Fruit fly (Drosophila melanogaster) whole organism, prepupa: ENCODE data around the gene Spps.

Experiments used
- Blimp-1 ChIP-seq: fragments of 200-800 bp; sonication (Bioruptor generic); optimal IDR thresholded peaks from 3 replicates; lab custom pipeline; 2017; ENCODE audit warnings: missing biosample characterization, missing genetic modification characterization, mild to moderate bottlenecking, moderate library complexity, missing genetic modification reagents
- CG10631 ChIP-seq: fragments of 200-800 bp; sonication (Bioruptor generic); optimal IDR thresholded peaks from 2 replicates; lab custom pipeline; 2016; ENCODE audit warnings: missing biosample characterization, missing genetic modification characterization
- CG10669 ChIP-seq: fragments of 200-800 bp; sonication (Bioruptor generic); optimal IDR thresholded peaks from 3 replicates; lab custom pipeline; 2018; ENCODE audit warnings: missing biosample characterization, mild to moderate bottlenecking, missing genetic modification characterization, moderate library complexity
- CG11294 ChIP-seq: fragments of 200-800 bp; sonication (Bioruptor generic); IDR thresholded peaks from 2 replicates; pipeline ENCODE4 v1.3.6; 2022; ENCODE audit warnings: missing biosample characterization, missing genetic modification characterization
- CG11902 ChIP-seq: fragments of 200-800 bp; sonication (Bioruptor generic); optimal IDR thresholded peaks from 3 replicates; lab custom pipeline; 2016; ENCODE audit warnings: missing biosample characterization, missing genetic modification characterization
- CG15336 ChIP-seq: fragments of 200-800 bp; sonication (Bioruptor generic); IDR thresholded peaks from 2 replicates; pipeline ENCODE4 v1.3.6; 2022; ENCODE audit warnings: missing biosample characterization, missing genetic modification characterization
- CG1621 ChIP-seq: fragments of 200-800 bp; sonication (Bioruptor generic); optimal IDR thresholded peaks from 3 replicates; lab custom pipeline; 2018; ENCODE audit warnings: missing biosample characterization, mild to moderate bottlenecking, missing genetic modification characterization
- CG16779 ChIP-seq: fragments of 200-800 bp; sonication (Bioruptor generic); optimal IDR thresholded peaks from 3 replicates; lab custom pipeline; 2017; ENCODE audit warnings: missing biosample characterization, mild to moderate bottlenecking, missing genetic modification characterization
- CG3032 ChIP-seq: fragments of 200-800 bp; optimal IDR thresholded peaks from 2 replicates; lab custom pipeline; 2019; ENCODE audit warnings: missing biosample characterization, mild to moderate bottlenecking, missing genetic modification characterization, moderate library complexity
- CG31627 ChIP-seq: fragments of 200-800 bp; sonication (Bioruptor generic); optimal IDR thresholded peaks from 3 replicates; lab custom pipeline; 2016; ENCODE audit warnings: missing biosample characterization, missing genetic modification characterization
- CG32006 ChIP-seq: fragments of 200-800 bp; sonication (Bioruptor generic); optimal IDR thresholded peaks from 3 replicates; lab custom pipeline; 2017; ENCODE audit warnings: missing biosample characterization, mild to moderate bottlenecking, missing genetic modification characterization
- CG34406 ChIP-seq: fragments of 200-800 bp; sonication (Bioruptor generic); optimal IDR thresholded peaks from 3 replicates; lab custom pipeline; 2016; ENCODE audit warnings: missing biosample characterization, missing genetic modification characterization
- CG4318 ChIP-seq: fragments of 200-800 bp; sonication (Bioruptor generic); optimal IDR thresholded peaks from 3 replicates; lab custom pipeline; 2017; ENCODE audit warnings: missing biosample characterization, mild to moderate bottlenecking, missing genetic modification characterization
- CG6163 ChIP-seq: fragments of 200-800 bp; sonication (Bioruptor generic); IDR thresholded peaks from 3 replicates; pipeline ENCODE4 v1.3.6; 2022; ENCODE audit warnings: missing biosample characterization, missing genetic modification characterization
- CG6276 ChIP-seq: fragments of 200-800 bp; sonication (Bioruptor generic); optimal IDR thresholded peaks from 2 replicates; lab custom pipeline; 2017; ENCODE audit warnings: missing biosample characterization, mild to moderate bottlenecking, missing genetic modification characterization
- CG6792 ChIP-seq: fragments of 200-800 bp; sonication (Bioruptor generic); optimal IDR thresholded peaks from 3 replicates; lab custom pipeline; 2016; ENCODE audit warnings: missing biosample characterization, missing genetic modification characterization
- CG6808 ChIP-seq: fragments of 200-800 bp; sonication (Bioruptor generic); optimal IDR thresholded peaks from 3 replicates; lab custom pipeline; 2017; ENCODE audit warnings: missing biosample characterization, missing genetic modification characterization, mild to moderate bottlenecking, moderate library complexity, missing genetic modification reagents
- CG6854 ChIP-seq: fragments of 200-800 bp; sonication (Bioruptor generic); optimal IDR thresholded peaks from 2 replicates; lab custom pipeline; 2017; ENCODE audit warnings: missing biosample characterization, mild to moderate bottlenecking, missing genetic modification characterization
- CG7368 ChIP-seq: fragments of 200-800 bp; sonication (Bioruptor generic); optimal IDR thresholded peaks from 3 replicates; lab custom pipeline; 2016; ENCODE audit warnings: missing biosample characterization, missing genetic modification characterization
- CG8119 ChIP-seq: fragments of 200-800 bp; sonication (Bioruptor generic); IDR thresholded peaks from 3 replicates; pipeline ENCODE4 v1.3.6; 2022; ENCODE audit warnings: missing biosample characterization, missing genetic modification characterization
- CG8319 ChIP-seq: fragments of 200-800 bp; sonication (Bioruptor generic); optimal IDR thresholded peaks from 3 replicates; lab custom pipeline; 2016; ENCODE audit warnings: missing biosample characterization, missing genetic modification characterization
- CG8632 ChIP-seq: fragments of 200-800 bp; sonication (Bioruptor generic); optimal IDR thresholded peaks from 3 replicates; lab custom pipeline; 2016; ENCODE audit warnings: missing biosample characterization, missing genetic modification characterization
- CG9139 ChIP-seq: fragments of 200-800 bp; sonication (Bioruptor generic); optimal IDR thresholded peaks from 3 replicates; lab custom pipeline; 2017; ENCODE audit warnings: missing biosample characterization, mild to moderate bottlenecking, missing genetic modification characterization
- Eip93F ChIP-seq: fragments of 200-800 bp; sonication (Bioruptor generic); optimal IDR thresholded peaks from 2 replicates; lab custom pipeline; 2016; ENCODE audit warnings: missing biosample characterization, mild to moderate bottlenecking, missing genetic modification characterization
- Ets21C ChIP-seq: fragments of 200-800 bp; sonication (Bioruptor generic); optimal IDR thresholded peaks from 3 replicates; lab custom pipeline; 2016; ENCODE audit warnings: missing biosample characterization, missing genetic modification characterization
- Ets96B ChIP-seq: fragments of 200-800 bp; optimal IDR thresholded peaks from 2 replicates; lab custom pipeline; 2019; ENCODE audit warnings: missing biosample characterization, mild to moderate bottlenecking, missing genetic modification characterization, moderate library complexity
- Gug ChIP-seq: fragments of 200-800 bp; sonication (Bioruptor generic); IDR thresholded peaks from 2 replicates; pipeline ENCODE4 v1.3.6; 2022; ENCODE audit warnings: missing biosample characterization, missing genetic modification characterization
- Hr39 ChIP-seq: fragments of 200-800 bp; sonication (Bioruptor generic); optimal IDR thresholded peaks from 2 replicates; lab custom pipeline; 2016; ENCODE audit warnings: missing biosample characterization, missing genetic modification characterization
- Hr4 ChIP-seq: fragments of 200-800 bp; sonication (Bioruptor generic); optimal IDR thresholded peaks from 3 replicates; lab custom pipeline; 2016; ENCODE audit warnings: missing biosample characterization, missing genetic modification characterization
- Lpt ChIP-seq: fragments of 200-800 bp; sonication (Bioruptor generic); optimal IDR thresholded peaks from 3 replicates; lab custom pipeline; 2016; ENCODE audit warnings: missing biosample characterization, missing genetic modification characterization
- Met ChIP-seq: fragments of 200-800 bp; sonication (Bioruptor generic); optimal IDR thresholded peaks from 3 replicates; lab custom pipeline; 2016; ENCODE audit warnings: missing biosample characterization, missing genetic modification characterization
- OdsH ChIP-seq: fragments of 200-800 bp; sonication (Bioruptor generic); optimal IDR thresholded peaks from 3 replicates; lab custom pipeline; 2016; ENCODE audit warnings: missing biosample characterization, missing genetic modification characterization
- Smox ChIP-seq: fragments of 200-800 bp; sonication (Bioruptor generic); optimal IDR thresholded peaks from 3 replicates; lab custom pipeline; 2016; ENCODE audit warnings: missing biosample characterization, missing genetic modification characterization
- Sox14 ChIP-seq: fragments of 200-800 bp; sonication (Bioruptor generic); optimal IDR thresholded peaks from 3 replicates; lab custom pipeline; 2016; ENCODE audit warnings: missing biosample characterization, missing genetic modification characterization
- achi ChIP-seq: fragments of 200-800 bp; sonication (Bioruptor generic); optimal IDR thresholded peaks from 3 replicates; lab custom pipeline; 2016; ENCODE audit warnings: missing biosample characterization, missing genetic modification characterization
- acj6 ChIP-seq: fragments of 200-800 bp; sonication (Bioruptor generic); optimal IDR thresholded peaks from 3 replicates; lab custom pipeline; 2016; ENCODE audit warnings: missing biosample characterization, missing genetic modification characterization
- dac ChIP-seq: fragments of 200-800 bp; sonication (Bioruptor generic); optimal IDR thresholded peaks from 2 replicates; lab custom pipeline; 2017; ENCODE audit warnings: missing biosample characterization, mild to moderate bottlenecking, missing genetic modification characterization
- dsx ChIP-seq: fragments of 200-800 bp; optimal IDR thresholded peaks from 3 replicates; lab custom pipeline; 2019; ENCODE audit warnings: missing biosample characterization, mild to moderate bottlenecking, missing genetic modification characterization, moderate library complexity; ENCODE audit not compliant: poor library complexity, severe bottlenecking
- eg ChIP-seq: fragments of 200-800 bp; sonication (Bioruptor generic); IDR thresholded peaks from 3 replicates; pipeline ENCODE4 v1.3.6; 2022; ENCODE audit warnings: missing biosample characterization, missing genetic modification characterization
- esn ChIP-seq: fragments of 200-800 bp; sonication (Bioruptor generic); optimal IDR thresholded peaks from 2 replicates; lab custom pipeline; 2016; ENCODE audit warnings: missing biosample characterization, mild to moderate bottlenecking, missing genetic modification characterization, moderate library complexity
- fd59A ChIP-seq: fragments of 200-800 bp; sonication (Bioruptor generic); optimal IDR thresholded peaks from 2 replicates; lab custom pipeline; 2017; ENCODE audit warnings: missing biosample characterization, mild to moderate bottlenecking, missing genetic modification characterization, missing genetic modification reagents
- fd85E ChIP-seq: fragments of 200-800 bp; sonication (Bioruptor generic); optimal IDR thresholded peaks from 3 replicates; lab custom pipeline; 2016; ENCODE audit warnings: missing biosample characterization, missing genetic modification characterization
- net ChIP-seq: fragments of 200-800 bp; sonication (Bioruptor generic); optimal IDR thresholded peaks from 3 replicates; lab custom pipeline; 2016; ENCODE audit warnings: missing biosample characterization, missing genetic modification characterization
- pdm3 ChIP-seq: fragments of 200-800 bp; sonication (Bioruptor generic); optimal IDR thresholded peaks from 3 replicates; lab custom pipeline; 2016; ENCODE audit warnings: missing biosample characterization, missing genetic modification characterization
- salr ChIP-seq, 2 experiments: fragments of 200-800 bp; sonication (Bioruptor generic); optimal IDR thresholded peaks; 3 replicates each; lab custom pipeline; 2016 to 2018; ENCODE audit warnings: missing biosample characterization in 2 of 2, missing genetic modification characterization in 2 of 2, mild to moderate bottlenecking in 1 of 2
- ss ChIP-seq, 2 experiments: fragments of 200-800 bp; sonication (Bioruptor generic); optimal IDR thresholded peaks; 2 replicates in 1 of 2; 3 replicates in 1 of 2; lab custom pipeline; 2017 to 2018; ENCODE audit warnings: mild to moderate bottlenecking in 2 of 2, missing biosample characterization in 2 of 2, missing genetic modification characterization in 2 of 2, moderate library complexity in 1 of 2
- svp ChIP-seq: fragments of 200-800 bp; sonication (Bioruptor generic); peaks from one replicate; lab custom pipeline; 2016; ENCODE audit warnings: missing biosample characterization, missing genetic modification characterization
- topi ChIP-seq: fragments of 200-800 bp; sonication (Bioruptor generic); optimal IDR thresholded peaks from 3 replicates; lab custom pipeline; 2016; ENCODE audit warnings: missing biosample characterization, missing genetic modification characterization

The Spps gene

DNA sequence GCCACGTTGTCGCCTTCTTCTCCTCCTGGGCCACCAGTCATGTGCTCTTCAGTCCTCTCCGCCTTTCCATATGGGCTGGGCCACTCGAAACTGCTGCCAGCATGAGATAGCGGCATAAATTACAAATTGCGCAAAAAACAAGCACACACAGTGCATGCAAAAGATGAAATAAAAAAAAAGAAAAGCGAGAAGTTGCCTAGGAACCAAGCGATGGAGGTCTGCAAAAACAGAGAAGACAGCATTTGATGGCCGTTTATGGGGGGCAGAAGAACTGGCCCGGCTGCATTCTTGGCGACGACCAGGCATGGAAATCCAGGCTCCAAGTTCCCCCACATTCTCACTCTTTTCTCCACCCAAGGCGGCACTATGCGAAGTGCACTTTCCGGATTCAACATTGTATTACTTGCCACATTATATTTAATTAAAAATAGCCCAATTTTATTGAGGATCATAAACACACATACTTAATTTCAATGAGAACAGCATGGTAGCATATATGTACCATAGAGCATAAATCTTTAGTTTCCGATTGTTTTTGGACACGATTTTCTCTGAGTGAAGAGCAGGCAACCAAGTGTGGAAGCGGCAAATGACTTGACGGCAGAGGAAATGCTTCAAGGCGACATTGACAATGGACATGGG is 34.8 kb upstream of the Spps start (continued):
- peak; percentile 32 for TF ChIP-seq fd59A (GFP tag; lab: Kevin White, UChicago)
- TF ChIP-seq Blimp-1 (GFP tag; lab: Kevin White, UChicago), result no peak
- TF ChIP-seq achi (GFP tag; lab: Kevin White, UChicago), result peak; percentile 62
- TF ChIP-seq Sox14 (GFP tag; lab: Kevin White, UChicago), result peak; percentile 73
- TF ChIP-seq svp (GFP tag; lab: Kevin White, UChicago), result peak; percentile 32
- TF ChIP-seq CG8319, result no peak
- TF ChIP-seq CG8119 (GFP tag; lab: Robert Waterston, UW), result peak; percentile 48; the same call in 2 of the 3 replicates
- peak; percentile 28 for TF ChIP-seq net (GFP tag; lab: Kevin White, UChicago)
- no peak for TF ChIP-seq Smox (GFP tag; lab: Kevin White, UChicago)
- TF ChIP-seq Ets96B, result peak; percentile 66
- TF ChIP-seq CG4318, result peak; percentile 43
- no peak for TF ChIP-seq Hr39 (GFP tag; lab: Kevin White, UChicago)
- peak; percentile 51 for TF ChIP-seq CG10669 (GFP tag; lab: Kevin White, UChicago)
- TF ChIP-seq ss (GFP tag; optimal IDR thresholded peaks at IDR 0.05; lab: Kevin White, UChicago), result peak; percentile 41 to 79
- TF ChIP-seq acj6 (GFP tag; lab: Kevin White, UChicago), result peak; percentile 40
- no peak for TF ChIP-seq CG6792 (GFP tag; lab: Kevin White, UChicago)
- TF ChIP-seq CG1621 (tag; lab: Kevin White, UChicago), result peak; percentile 2
- TF ChIP-seq CG15336, result peak; percentile 55
- TF ChIP-seq topi (GFP tag; lab: Kevin White, UChicago), result no peak
- TF ChIP-seq salr (GFP tag; optimal IDR thresholded peaks at IDR 0.05; lab: Kevin White, UChicago), result peak in 1 of 2 experiments; percentile 58
- TF ChIP-seq dac (GFP tag; lab: Kevin White, UChicago), result no peak
- TF ChIP-seq eg, result peak; percentile 39; the same call in 1 of the 3 replicates
- TF ChIP-seq CG34406, result peak; percentile 8
- peak; percentile 46 for TF ChIP-seq CG3032 (tag; lab: Kevin White, UChicago)
- no peak for TF ChIP-seq Eip93F
- TF ChIP-seq CG11902 (GFP tag; lab: Kevin White, UChicago), result no peak
- TF ChIP-seq OdsH, result peak; percentile 60
- peak; percentile 73 for TF ChIP-seq CG32006
- peak; percentile 51 for TF ChIP-seq pdm3 (GFP tag; lab: Kevin White, UChicago)
- TF ChIP-seq Met, result no peak
- no peak for TF ChIP-seq CG9139 (GFP tag; lab: Kevin White, UChicago)
- no peak for TF ChIP-seq esn (GFP tag; lab: Kevin White, UChicago)
- peak; percentile 52 for TF ChIP-seq CG6276
- TF ChIP-seq dsx (GFP tag; lab: Kevin White, UChicago), result peak; percentile 87
- no peak for TF ChIP-seq CG31627
- TF ChIP-seq CG11294, result 0 out of 2 replicates have a peak, but pooled peaks have one; percentile 21
- TF ChIP-seq CG6854 (GFP tag; lab: Kevin White, UChicago), result no peak
- TF ChIP-seq CG6163 (GFP tag; lab: Robert Waterston, UW), result peak; percentile 54; the same call in 2 of the 3 replicates
- no peak for TF ChIP-seq CG8632 (GFP tag; lab: Kevin White, UChicago)
- TF ChIP-seq fd85E, result no peak

DNA sequence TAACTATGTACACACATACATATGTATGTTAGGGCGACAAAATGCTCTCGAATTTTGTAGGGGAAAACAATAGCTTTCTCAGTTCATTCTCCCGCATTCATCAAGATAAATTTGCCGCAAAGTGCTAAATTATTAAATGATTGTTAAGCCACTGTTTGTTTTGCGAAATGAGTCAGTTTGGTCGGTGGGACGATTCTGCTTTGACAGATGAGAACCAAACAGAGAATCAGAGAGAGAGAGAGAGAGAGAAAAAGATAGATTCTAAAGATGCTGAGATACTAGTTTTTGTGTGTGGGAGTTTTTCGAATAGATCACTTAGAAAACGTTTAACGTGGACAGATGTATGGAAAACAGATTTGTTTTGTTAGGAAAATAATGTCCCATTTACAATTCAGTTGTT is 33.7 kb upstream of the Spps start:
- TF ChIP-seq Ets21C (GFP tag; lab: Kevin White, UChicago) (no peak), CG7368 (GFP tag; lab: Kevin White, UChicago) (no peak), fd59A (GFP tag; lab: Kevin White, UChicago) (no peak), CG6854 (GFP tag; lab: Kevin White, UChicago) (no peak), pdm3 (GFP tag; lab: Kevin White, UChicago) (no peak), Lpt (GFP tag; lab: Kevin White, UChicago) (no peak), CG6276 (no peak), Hr39 (GFP tag; lab: Kevin White, UChicago) (no peak), CG15336 (no peak), CG10631 (GFP tag; lab: Kevin White, UChicago) (no peak), Hr4 (GFP tag; lab: Kevin White, UChicago) (no peak), Blimp-1 (GFP tag; lab: Kevin White, UChicago) (no peak), CG31627 (no peak), CG11902 (GFP tag; lab: Kevin White, UChicago) (no peak), esn (GFP tag; lab: Kevin White, UChicago) (no peak), CG6808 (GFP tag; lab: Kevin White, UChicago) (no peak), CG16779 (no peak), Gug (GFP tag; lab: Robert Waterston, UW) (no peak)
